Worm (Caenorhabditis elegans): ENCODE results near the gene nhr-98.

The nhr-98 gene

ce11 chrV:438094-438493 lies 15.6 kb upstream of the nhr-98 start, which contains the start of gene B0554.1:
B0554.1 (plus strand) TSS chrV:438394.
- no peak for TF ChIP-seq ceh-43 (GFP tag; optimal IDR thresholded peaks at IDR 0.05)
- no peak for TF ChIP-seq sptf-1 (tag; optimal IDR thresholded peaks at IDR 0.05)
- TF ChIP-seq blmp-1 (tag; optimal IDR thresholded peaks at IDR 0.05): no peak
- no peak for TF ChIP-seq ces-1 (GFP tag; optimal IDR thresholded peaks at IDR 0.05)
- no peak for TF ChIP-seq unc-39 (tag; optimal IDR thresholded peaks at IDR 0.05)
- no peak for TF ChIP-seq sem-2 (GFP tag; optimal IDR thresholded peaks at IDR 0.05)
- TF ChIP-seq nhr-76 (tag; optimal IDR thresholded peaks at IDR 0.05): no peak
- TF ChIP-seq unc-120 (tag; optimal IDR thresholded peaks at IDR 0.05; ENCODE audit: poor library complexity, severe bottlenecking): no peak
- TF ChIP-seq pha-4 (tag; optimal IDR thresholded peaks at IDR 0.05): no peak
- TF ChIP-seq lsy-2 (tag; optimal IDR thresholded peaks at IDR 0.05): no peak

ce11 chrV:439183-439749 lies 14.4 kb upstream of the nhr-98 start:
- TF ChIP-seq lsy-2 (tag; optimal IDR thresholded peaks at IDR 0.05) (no peak), bed-3 (GFP tag; optimal IDR thresholded peaks at IDR 0.05) (no peak), nhr-76 (tag; optimal IDR thresholded peaks at IDR 0.05) (no peak), snpc-4 (tag; optimal IDR thresholded peaks at IDR 0.05) (no peak), flh-1 (GFP tag; optimal IDR thresholded peaks at IDR 0.05) (no peak), mep-1 (tag; optimal IDR thresholded peaks at IDR 0.05) (no peak), ceh-83 (GFP tag; optimal IDR thresholded peaks at IDR 0.05) (no peak), unc-62 (GFP tag; optimal IDR thresholded peaks at IDR 0.05) (no peak), unc-39 (tag; optimal IDR thresholded peaks at IDR 0.05) (no peak), mab-5 (tag; optimal IDR thresholded peaks at IDR 0.05) (no peak), hlh-1 (tag; optimal IDR thresholded peaks at IDR 0.05) (no peak), elt-1 (tag; optimal IDR thresholded peaks at IDR 0.05; ENCODE audit: borderline replicate concordance, insufficient read depth) (no peak), pha-4 (tag; optimal IDR thresholded peaks at IDR 0.05) (no peak), ceh-43 (GFP tag; optimal IDR thresholded peaks at IDR 0.05) (no peak), sem-2 (GFP tag; optimal IDR thresholded peaks at IDR 0.05) (no peak), mls-2 (tag; optimal IDR thresholded peaks at IDR 0.05) (no peak)

- TF ChIP-seq blmp-1 (tag; optimal IDR thresholded peaks at IDR 0.05) (no peak), elt-1 (tag; optimal IDR thresholded peaks at IDR 0.05; ENCODE audit: borderline replicate concordance, insufficient read depth) (no peak), snpc-4 (tag; optimal IDR thresholded peaks at IDR 0.05) (no peak), unc-120 (tag; optimal IDR thresholded peaks at IDR 0.05; ENCODE audit: poor library complexity, severe bottlenecking) (no peak), cnd-1 (tag; optimal IDR thresholded peaks at IDR 0.05) (no peak), nhr-12 (tag; optimal IDR thresholded peaks at IDR 0.05) (no peak), ceh-83 (GFP tag; optimal IDR thresholded peaks at IDR 0.05) (no peak), mls-2 (tag; optimal IDR thresholded peaks at IDR 0.05) (no peak), pha-4 (tag; optimal IDR thresholded peaks at IDR 0.05) (no peak), sem-2 (GFP tag; optimal IDR thresholded peaks at IDR 0.05) (no peak), nhr-28 (tag; optimal IDR thresholded peaks at IDR 0.05) (no peak), ces-1 (GFP tag; optimal IDR thresholded peaks at IDR 0.05) (no peak), ceh-39 (tag; optimal IDR thresholded peaks at IDR 0.05) (no peak), lin-32 (GFP tag; optimal IDR thresholded peaks at IDR 0.05) (no peak), ztf-11 (tag; optimal IDR thresholded peaks at IDR 0.05) (no peak)
Measured at ce11 chrV:440923-441322, 12.7 kb upstream of the nhr-98 start, which contains the start of gene B0554.7. B0554.7 (minus strand) TSS chrV:441023.

ce11 chrV:443193-443592 lies 10.5 kb upstream of the nhr-98 start, which contains the start of gene srh-33:
srh-33 (minus strand) TSS chrV:443293.
- no peak for TF ChIP-seq nhr-2 (tag; optimal IDR thresholded peaks at IDR 0.05)
- TF ChIP-seq pha-4 (tag; optimal IDR thresholded peaks at IDR 0.05): no peak
- TF ChIP-seq ztf-11 (tag; optimal IDR thresholded peaks at IDR 0.05): no peak

ce11 chrV:446574-446973 lies 7.1 kb upstream of the nhr-98 start, which contains the start of gene srh-34:
srh-34 (minus strand) TSS chrV:446674.
- TF ChIP-seq nhr-12 (tag; optimal IDR thresholded peaks at IDR 0.05) (no peak), ceh-83 (GFP tag; optimal IDR thresholded peaks at IDR 0.05) (no peak), sptf-1 (tag; optimal IDR thresholded peaks at IDR 0.05) (no peak), mls-2 (tag; optimal IDR thresholded peaks at IDR 0.05) (no peak), zip-8 (tag; optimal IDR thresholded peaks at IDR 0.05) (no peak), ceh-39 (tag; optimal IDR thresholded peaks at IDR 0.05) (no peak), M03D4.4 (tag; optimal IDR thresholded peaks at IDR 0.05) (no peak), nhr-2 (tag; optimal IDR thresholded peaks at IDR 0.05) (no peak), cnd-1 (tag; optimal IDR thresholded peaks at IDR 0.05) (no peak), nhr-237 (tag; optimal IDR thresholded peaks at IDR 0.05) (no peak), nhr-28 (tag; optimal IDR thresholded peaks at IDR 0.05) (no peak), nhr-76 (tag; optimal IDR thresholded peaks at IDR 0.05) (no peak), hlh-1 (tag; optimal IDR thresholded peaks at IDR 0.05) (no peak)

Measured in whole organism, mixed stage, embryonic.